Fruit fly (Drosophila melanogaster) whole organism, embryonic: Measurements from ENCODE around the gene Sptz.

ENCODE experiments used
- Asciz ChIP-seq: fragments of 200-800 bp; sonication (Bioruptor generic); optimal IDR thresholded peaks from 2 replicates; lab custom pipeline; 2017; ENCODE audit warnings: missing biosample characterization, mild to moderate bottlenecking, missing genetic modification characterization, missing genetic modification reagents
- Atf3 ChIP-seq: fragments of 200-800 bp; sonication (Bioruptor generic); optimal IDR thresholded peaks from 3 replicates; lab custom pipeline; 2016; ENCODE audit warnings: missing biosample characterization, missing genetic modification characterization
- Awh ChIP-seq: fragments of 200-800 bp; sonication (Bioruptor generic); IDR thresholded peaks from 2 replicates; pipeline ENCODE4, ENCODE4 v1.3.6; 2022; ENCODE audit warnings: missing biosample characterization, missing genetic modification characterization
- Blimp-1 ChIP-seq: fragments of 200-800 bp; sonication (Bioruptor generic); optimal IDR thresholded peaks from 3 replicates; lab custom pipeline; 2018; ENCODE audit warnings: missing biosample characterization, missing genetic modification characterization, mild to moderate bottlenecking, moderate library complexity, missing genetic modification reagents
- CG10267 ChIP-seq: fragments of 200-800 bp; sonication (Bioruptor generic); optimal IDR thresholded peaks from 2 replicates; lab custom pipeline; 2018; ENCODE audit warnings: missing biosample characterization, mild to moderate bottlenecking, missing genetic modification characterization, moderate library complexity
- CG12769 ChIP-seq: fragments of 200-800 bp; sonication (Bioruptor generic); optimal IDR thresholded peaks from 2 replicates; lab custom pipeline; 2019; ENCODE audit warnings: missing biosample characterization, mild to moderate bottlenecking, missing genetic modification characterization, moderate library complexity
- CG1603 ChIP-seq: fragments of 200-800 bp; sonication (Bioruptor generic); optimal IDR thresholded peaks from 2 replicates; lab custom pipeline; 2019; ENCODE audit warnings: missing biosample characterization, mild to moderate bottlenecking, missing genetic modification characterization, moderate library complexity
- CG1792 ChIP-seq: fragments of 200-800 bp; sonication (Bioruptor generic); optimal IDR thresholded peaks from 2 replicates; lab custom pipeline; 2016; ENCODE audit warnings: missing biosample characterization, missing genetic modification characterization
- CG18011 ChIP-seq: fragments of 200-800 bp; sonication (Bioruptor generic); optimal IDR thresholded peaks from 2 replicates; lab custom pipeline; 2017; ENCODE audit warnings: missing biosample characterization, missing genetic modification characterization, mild to moderate bottlenecking, moderate library complexity, missing genotype
- CG18262 ChIP-seq: fragments of 200-800 bp; optimal IDR thresholded peaks from 3 replicates; lab custom pipeline; 2019; ENCODE audit warnings: missing biosample characterization, mild to moderate bottlenecking, missing genetic modification characterization, moderate library complexity
- CG31224 ChIP-seq: fragments of 200-800 bp; sonication (Bioruptor generic); IDR thresholded peaks from 2 replicates; pipeline ENCODE4 v1.3.6; 2022; ENCODE audit warnings: missing biosample characterization, missing genetic modification characterization
- CG32772 ChIP-seq: fragments of 200-800 bp; sonication (Bioruptor generic); IDR thresholded peaks from 2 replicates; pipeline ENCODE4 v1.3.6; 2022; ENCODE audit warnings: missing biosample characterization, missing genetic modification characterization
- CG33213 ChIP-seq: fragments of 200-800 bp; sonication (Bioruptor generic); optimal IDR thresholded peaks from 3 replicates; lab custom pipeline; 2016; ENCODE audit warnings: missing biosample characterization, missing genetic modification characterization
- CG3726 ChIP-seq: fragments of 200-800 bp; sonication (Bioruptor generic); IDR thresholded peaks from 3 replicates; pipeline ENCODE4, ENCODE4 v1.3.6; 2022; ENCODE audit warnings: missing biosample characterization, missing genetic modification characterization
- CG7786 ChIP-seq: fragments of 200-800 bp; sonication (Bioruptor generic); optimal IDR thresholded peaks from 2 replicates; lab custom pipeline; 2016; ENCODE audit warnings: missing biosample characterization, missing genetic modification characterization
- CG9437 ChIP-seq: fragments of 200-800 bp; sonication (Bioruptor generic); optimal IDR thresholded peaks from 2 replicates; lab custom pipeline; 2018; ENCODE audit warnings: missing biosample characterization, mild to moderate bottlenecking, missing genetic modification characterization
- CHES-1-like ChIP-seq: fragments of 200-800 bp; sonication (Bioruptor generic); optimal IDR thresholded peaks from 2 replicates; lab custom pipeline; 2016; ENCODE audit warnings: missing biosample characterization, missing genetic modification characterization
- Deaf1 ChIP-seq: fragments of 200-800 bp; optimal IDR thresholded peaks from 3 replicates; lab custom pipeline; 2019; ENCODE audit warnings: missing biosample characterization, mild to moderate bottlenecking, missing genetic modification characterization, moderate library complexity
- Dek ChIP-seq: fragments of 200-800 bp; sonication (Bioruptor generic); optimal IDR thresholded peaks from 3 replicates; lab custom pipeline; 2019; ENCODE audit warnings: missing biosample characterization, mild to moderate bottlenecking, missing genetic modification characterization, moderate library complexity
- Dfd ChIP-seq, 2 experiments: fragments of >200 bp; optimal IDR thresholded peaks; 2 replicates each; lab custom pipeline; 2017; ENCODE audit warnings: missing biosample characterization in 2 of 2, missing genetic modification characterization in 2 of 2
- Dip2 ChIP-seq: fragments of 200-800 bp; sonication (Bioruptor generic); IDR thresholded peaks from 2 replicates; pipeline ENCODE4 v1.3.6; 2022; ENCODE audit warnings: missing biosample characterization, missing genetic modification characterization
- Ets65A ChIP-seq: fragments of 200-800 bp; sonication (Bioruptor generic); peaks from one replicate; lab custom pipeline; 2016; ENCODE audit warnings: missing biosample characterization, missing genetic modification characterization
- Fer1 ChIP-seq: fragments of 200-800 bp; sonication (Bioruptor generic); optimal IDR thresholded peaks from 2 replicates; lab custom pipeline; 2017; ENCODE audit warnings: missing biosample characterization, mild to moderate bottlenecking, missing genetic modification characterization
- Fer3 ChIP-seq: fragments of 200-800 bp; sonication (Bioruptor generic); optimal IDR thresholded peaks from 2 replicates; lab custom pipeline; 2018; ENCODE audit warnings: missing biosample characterization, mild to moderate bottlenecking, missing genetic modification characterization, moderate library complexity
- HmgD ChIP-seq: fragments of 200-800 bp; sonication (Bioruptor generic); optimal IDR thresholded peaks from 3 replicates; lab custom pipeline; 2016; ENCODE audit warnings: missing biosample characterization, missing genetic modification characterization
- Mrtf ChIP-seq: fragments of 200-800 bp; sonication (Bioruptor generic); IDR thresholded peaks from 3 replicates; pipeline ENCODE4 v1.3.6; 2022; ENCODE audit warnings: missing biosample characterization, missing genetic modification characterization
- Myb ChIP-seq: fragments of 200-800 bp; sonication (Bioruptor generic); optimal IDR thresholded peaks from 2 replicates; lab custom pipeline; 2016; ENCODE audit warnings: missing biosample characterization, missing genetic modification characterization
- NFAT ChIP-seq: fragments of 200-800 bp; sonication (Bioruptor generic); IDR thresholded peaks from 2 replicates; pipeline ENCODE4 v1.3.6; 2022; ENCODE audit warnings: missing biosample characterization, missing genetic modification characterization
- ap ChIP-seq: fragments of 200-800 bp; sonication (Bioruptor generic); IDR thresholded peaks from 2 replicates; pipeline ENCODE4 v1.3.6; 2022; ENCODE audit warnings: missing biosample characterization, missing genetic modification characterization
- ara ChIP-seq: fragments of 200-800 bp; sonication (Bioruptor generic); IDR thresholded peaks from 2 replicates; pipeline ENCODE4 v1.3.6; 2022; ENCODE audit warnings: missing biosample characterization, missing genetic modification characterization
- bowl ChIP-seq: fragments of 200-800 bp; sonication (Bioruptor generic); IDR thresholded peaks from 2 replicates; pipeline ENCODE4 v1.3.6; 2022; ENCODE audit warnings: missing biosample characterization, missing genetic modification characterization
- cad ChIP-seq: fragments of >200 bp; optimal IDR thresholded peaks from 2 replicates; lab custom pipeline; 2017; ENCODE audit warnings: missing biosample characterization, missing genetic modification characterization
- caup ChIP-seq: fragments of 200-800 bp; sonication (Bioruptor generic); optimal IDR thresholded peaks from 3 replicates; lab custom pipeline; 2017; ENCODE audit warnings: missing biosample characterization, mild to moderate bottlenecking, missing genetic modification characterization, moderate library complexity; ENCODE audit not compliant: severe bottlenecking
- crc ChIP-seq: fragments of 200-800 bp; sonication (Bioruptor generic); optimal IDR thresholded peaks from 2 replicates; lab custom pipeline; 2016; ENCODE audit warnings: missing biosample characterization, missing genetic modification characterization
- da ChIP-seq: fragments of 200-800 bp; sonication (Bioruptor generic); optimal IDR thresholded peaks from 2 replicates; lab custom pipeline; 2016; ENCODE audit warnings: missing biosample characterization, missing genetic modification characterization
- dpn ChIP-seq, 2 experiments: fragments of 200-800 bp; sonication (Bioruptor generic); optimal IDR thresholded peaks; 3 replicates each; lab custom pipeline; 2016; ENCODE audit warnings: missing biosample characterization in 2 of 2, missing genetic modification characterization in 2 of 2
- grn ChIP-seq: fragments of 200-800 bp; sonication (Bioruptor generic); optimal IDR thresholded peaks from 3 replicates; lab custom pipeline; 2017; ENCODE audit warnings: missing biosample characterization, missing genetic modification characterization
- ham ChIP-seq: fragments of 200-800 bp; sonication (Bioruptor generic); IDR thresholded peaks from 2 replicates; pipeline ENCODE4 v1.3.6; 2022; ENCODE audit warnings: missing biosample characterization, missing genetic modification characterization
- hkb ChIP-seq, 2 experiments: fragments of 200-800 bp in 1 of 2; fragments of >200 bp in 1 of 2; sonication (Bioruptor generic) in 1 of 2; IDR thresholded peaks in 1 of 2; optimal IDR thresholded peaks in 1 of 2; 2 replicates each; pipeline versions ENCODE4 v1.3.6 to Lab custom; 2017 to 2022; ENCODE audit warnings: missing biosample characterization in 1 of 2, missing genetic modification characterization in 1 of 2
- kah ChIP-seq: fragments of 200-800 bp; sonication (Bioruptor generic); optimal IDR thresholded peaks from 2 replicates; lab custom pipeline; 2018; ENCODE audit warnings: missing biosample characterization, mild to moderate bottlenecking, missing genetic modification characterization
- lov ChIP-seq, 2 experiments: fragments of 200-800 bp in 1 of 2; fragments of >200 bp in 1 of 2; sonication (Bioruptor generic) in 1 of 2; IDR thresholded peaks in 1 of 2; optimal IDR thresholded peaks in 1 of 2; 2 replicates in 1 of 2; 3 replicates in 1 of 2; pipeline versions ENCODE4 v1.3.6 to Lab custom; 2017 to 2022; ENCODE audit warnings: missing biosample characterization in 1 of 2, missing genetic modification characterization in 1 of 2
- mam ChIP-seq: fragments of 200-800 bp; sonication (Bioruptor generic); optimal IDR thresholded peaks from 3 replicates; lab custom pipeline; 2016; ENCODE audit warnings: missing biosample characterization, missing genetic modification characterization
- mld ChIP-seq: fragments of 200-800 bp; sonication (Bioruptor generic); IDR thresholded peaks from 3 replicates; pipeline ENCODE4 v1.3.6; 2022; ENCODE audit warnings: missing biosample characterization, missing genetic modification characterization; ENCODE audit not compliant: partially characterized antibody
- slbo ChIP-seq: fragments of 200-800 bp; sonication (Bioruptor generic); IDR thresholded peaks from 2 replicates; pipeline ENCODE4 v1.3.6; 2022; ENCODE audit warnings: missing biosample characterization, missing genetic modification characterization
- sr ChIP-seq: fragments of 200-800 bp; sonication (Bioruptor generic); IDR thresholded peaks from 3 replicates; pipeline ENCODE4 v1.3.6; 2022; ENCODE audit warnings: missing biosample characterization, missing genetic modification characterization
- ssp ChIP-seq: fragments of 200-800 bp; sonication (Bioruptor generic); IDR thresholded peaks from 2 replicates; pipeline ENCODE4 v1.3.6; 2022; ENCODE audit warnings: missing biosample characterization, missing genetic modification characterization
- vnd ChIP-seq: fragments of 200-800 bp; sonication (Bioruptor generic); IDR thresholded peaks from 3 replicates; pipeline ENCODE4 v1.3.6; 2022; ENCODE audit warnings: missing biosample characterization, missing genetic modification characterization; ENCODE audit not compliant: partially characterized antibody
- wdn ChIP-seq: fragments of 200-800 bp; sonication (Bioruptor generic); IDR thresholded peaks from 2 replicates; pipeline ENCODE4 v1.3.6; 2022; ENCODE audit warnings: missing biosample characterization, missing genetic modification characterization
- zfh1 ChIP-seq: fragments of 200-800 bp; sonication (Bioruptor generic); IDR thresholded peaks from 3 replicates; pipeline ENCODE4 v1.3.6; 2022; ENCODE audit warnings: missing biosample characterization, missing genetic modification characterization

Sptz gene

dm6 chr3R:11454210-11454904, 32.5 kb downstream of the Sptz start (continued):
- TF ChIP-seq bowl (GFP tag; lab: Robert Waterston, UW) (no peak), lov (optimal IDR thresholded peaks at IDR 0.05; lab: Kevin White, UChicago) (no peak), lov (GFP tag; IDR thresholded peaks at IDR 0.05; lab: Robert Waterston, UW) (no peak), slbo (GFP tag; lab: Robert Waterston, UW) (peak; percentile 74), zfh1 (no peak), Blimp-1 (GFP tag; lab: Kevin White, UChicago) (peak; percentile 16), Fer1 (GFP tag; lab: Kevin White, UChicago) (peak; percentile 46), CG10267 (peak; percentile 13), Awh (GFP tag; lab: Robert Waterston, UW) (no peak), Dek (peak; percentile 68), Fer3 (tag; lab: Kevin White, UChicago) (peak; percentile 65), CHES-1-like (GFP tag; lab: Kevin White, UChicago) (peak; percentile 32), da (no peak), crc (GFP tag; lab: Kevin White, UChicago) (peak; percentile 5), CG12769 (tag; lab: Kevin White, UChicago) (peak; percentile 49), CG33213 (GFP tag; lab: Kevin White, UChicago) (no peak), vnd (no peak), CG32772 (GFP tag; lab: Robert Waterston, UW) (no peak), CG3726 (GFP tag; lab: Robert Waterston, UW) (no peak), Dip2 (GFP tag; lab: Robert Waterston, UW) (0 out of 2 replicates have a peak, but pooled peaks have one; percentile 13), wdn (GFP tag; lab: Robert Waterston, UW) (peak; percentile 47), ham (GFP tag; lab: Robert Waterston, UW) (no peak), CG9437 (GFP tag; lab: Kevin White, UChicago) (peak; percentile 41), Asciz (GFP tag; lab: Kevin White, UChicago) (peak; percentile 23), Myb (GFP tag; lab: Kevin White, UChicago) (peak; percentile 39), hkb (optimal IDR thresholded peaks at IDR 0.05; lab: Kevin White, UChicago) (no peak), hkb (GFP tag; IDR thresholded peaks at IDR 0.05; lab: Robert Waterston, UW) (peak; percentile 40; the same call in 1 of the 2 replicates), Dfd (GFP tag; optimal IDR thresholded peaks at IDR 0.05; lab: Kevin White, UChicago) (no peak), caup (GFP tag; lab: Kevin White, UChicago) (peak; percentile 66), dpn (GFP tag; optimal IDR thresholded peaks at IDR 0.05; lab: Kevin White, UChicago) (peak; percentile 49 to 70), sr (GFP tag; lab: Robert Waterston, UW) (no peak), kah (no peak), Mrtf (GFP tag; lab: Robert Waterston, UW) (0 out of 3 replicates have a peak, but pooled peaks have one; percentile 29), grn (GFP tag; lab: Kevin White, UChicago) (no peak), ara (GFP tag; lab: Robert Waterston, UW) (no peak), CG7786 (GFP tag; lab: Kevin White, UChicago) (peak; percentile 49), CG1603 (tag; lab: Kevin White, UChicago) (no peak), Ets65A (GFP tag; lab: Kevin White, UChicago) (peak; percentile 97), Atf3 (peak; percentile 3), CG18011 (peak; percentile 20), mam (GFP tag; lab: Kevin White, UChicago) (peak; percentile 74), ap (GFP tag; lab: Robert Waterston, UW) (no peak), HmgD (GFP tag; lab: Kevin White, UChicago) (no peak), cad (GFP tag; lab: Kevin White, UChicago) (no peak), NFAT (GFP tag; lab: Robert Waterston, UW) (peak; percentile 39; the same call in 1 of the 2 replicates), CG1792 (GFP tag; lab: Kevin White, UChicago) (peak; percentile 22), ssp (no peak), CG31224 (peak; percentile 38; the same call in 1 of the 2 replicates), Deaf1 (tag; lab: Kevin White, UChicago) (peak; percentile 63), CG18262 (tag; lab: Kevin White, UChicago) (peak; percentile 6), mld (no peak)
